Fruit fly (Drosophila melanogaster): Measurements from ENCODE around the gene Ssu72.

The Ssu72 gene

DNA sequence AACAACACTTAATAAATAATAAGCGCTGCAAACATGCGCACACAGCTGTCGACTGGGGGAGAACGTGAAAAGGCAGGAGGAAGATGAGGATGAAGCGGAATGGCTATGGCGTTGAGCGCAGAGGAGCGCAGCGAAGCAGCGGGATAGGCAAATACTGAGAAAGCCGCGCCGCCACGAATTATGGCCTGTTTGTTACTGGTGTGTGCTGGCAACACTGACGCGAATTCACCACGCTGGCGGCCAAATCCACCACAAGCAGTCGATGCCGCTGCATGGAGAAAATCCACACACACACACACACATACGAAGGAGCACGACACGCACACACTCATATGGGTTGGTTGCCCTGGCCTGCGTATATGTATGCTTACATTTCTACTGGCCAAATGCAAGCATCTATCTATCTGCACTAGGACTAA is 27.4 kb upstream of the Ssu72 start (continued):
- no peak for TF ChIP-seq spab (GFP tag; optimal IDR thresholded peaks at IDR 0.05)
- TF ChIP-seq fd59A (GFP tag; optimal IDR thresholded peaks at IDR 0.05), result no peak
- TF ChIP-seq Smox (GFP tag; optimal IDR thresholded peaks at IDR 0.05), result no peak
- peak; percentile 30 for TF ChIP-seq fkh (GFP tag; optimal IDR thresholded peaks at IDR 0.05)
- no peak for TF ChIP-seq Hr39 (GFP tag; optimal IDR thresholded peaks at IDR 0.05)
- peak; percentile 16 for TF ChIP-seq lz (GFP tag; optimal IDR thresholded peaks at IDR 0.05)
- no peak for TF ChIP-seq pdm3 (GFP tag; optimal IDR thresholded peaks at IDR 0.05)
- peak; percentile 35 for TF ChIP-seq vri (GFP tag; optimal IDR thresholded peaks at IDR 0.05)
- no peak for TF ChIP-seq CG4318 (GFP tag; optimal IDR thresholded peaks at IDR 0.05)
- no peak for TF ChIP-seq Sox15 (GFP tag; optimal IDR thresholded peaks at IDR 0.05)
- no peak for TF ChIP-seq CG31627 (GFP tag; optimal IDR thresholded peaks at IDR 0.05)
- peak; percentile 8 for TF ChIP-seq cyc (GFP tag; optimal IDR thresholded peaks at IDR 0.05)
- TF ChIP-seq fd85E (GFP tag; optimal IDR thresholded peaks at IDR 0.05), result no peak
- TF ChIP-seq CG15336 (GFP tag; IDR thresholded peaks at IDR 0.05), result 0 out of 2 replicates have a peak, but pooled peaks have one; percentile 12
- no peak for TF ChIP-seq CG6792 (GFP tag; optimal IDR thresholded peaks at IDR 0.05)
- no peak for TF ChIP-seq CG8632 (GFP tag; optimal IDR thresholded peaks at IDR 0.05)
- TF ChIP-seq CG3032 (tag; optimal IDR thresholded peaks at IDR 0.05), result peak; percentile 6
- no peak for TF ChIP-seq CG6808 (GFP tag; optimal IDR thresholded peaks at IDR 0.05)
- TF ChIP-seq Met (GFP tag; optimal IDR thresholded peaks at IDR 0.05), result no peak
- no peak for TF ChIP-seq OdsH (GFP tag; optimal IDR thresholded peaks at IDR 0.05)
- TF ChIP-seq Hr4 (GFP tag; optimal IDR thresholded peaks at IDR 0.05), result no peak
- TF ChIP-seq dac (GFP tag; optimal IDR thresholded peaks at IDR 0.05), result no peak
- TF ChIP-seq Ets21C (GFP tag; optimal IDR thresholded peaks at IDR 0.05), result no peak

dm6 chrX:19637434-19638327 is 26.7 kb upstream of the Ssu72 start:
- TF ChIP-seq Met (GFP tag; optimal IDR thresholded peaks at IDR 0.05) (no peak), CG3919 (GFP tag; optimal IDR thresholded peaks at IDR 0.05) (no peak), CG1621 (tag; optimal IDR thresholded peaks at IDR 0.05) (no peak), CG10669 (GFP tag; optimal IDR thresholded peaks at IDR 0.05) (no peak), CG6792 (GFP tag; optimal IDR thresholded peaks at IDR 0.05) (no peak), achi (GFP tag; optimal IDR thresholded peaks at IDR 0.05) (no peak), Hr38 (GFP tag; optimal IDR thresholded peaks at IDR 0.05) (no peak), ss (GFP tag; optimal IDR thresholded peaks at IDR 0.05) (peak in 1 of 2 experiments; percentile 1), Sox15 (GFP tag; optimal IDR thresholded peaks at IDR 0.05) (no peak), Eip78C (GFP tag) (peak; percentile 59), Gug (GFP tag; IDR thresholded peaks at IDR 0.05) (no peak), CG15336 (GFP tag; IDR thresholded peaks at IDR 0.05) (no peak), net (GFP tag; optimal IDR thresholded peaks at IDR 0.05) (peak; percentile 14), CG3032 (tag; optimal IDR thresholded peaks at IDR 0.05) (no peak), spab (GFP tag; optimal IDR thresholded peaks at IDR 0.05) (no peak), Sox102F (GFP tag; optimal IDR thresholded peaks at IDR 0.05) (no peak), eg (GFP tag; IDR thresholded peaks at IDR 0.05) (0 out of 3 replicates have a peak, but pooled peaks have one; percentile 6), CG8119 (GFP tag; IDR thresholded peaks at IDR 0.05) (0 out of 3 replicates have a peak, but pooled peaks have one; percentile 18), CG11762 (GFP tag; optimal IDR thresholded peaks at IDR 0.05; ENCODE audit: insufficient read depth) (no peak), CG6163 (GFP tag; IDR thresholded peaks at IDR 0.05) (peak; percentile 16; the same call in 1 of the 3 replicates), dsx (GFP tag; optimal IDR thresholded peaks at IDR 0.05; ENCODE audit: poor library complexity, severe bottlenecking) (no peak), fd59A (GFP tag; optimal IDR thresholded peaks at IDR 0.05) (no peak), Ets21C (GFP tag; optimal IDR thresholded peaks at IDR 0.05) (no peak), CG8632 (GFP tag; optimal IDR thresholded peaks at IDR 0.05) (no peak), Smox (GFP tag; optimal IDR thresholded peaks at IDR 0.05) (no peak), CG11294 (GFP tag; IDR thresholded peaks at IDR 0.05) (no peak), CG11902 (GFP tag; optimal IDR thresholded peaks at IDR 0.05) (no peak), Eip93F (GFP tag; optimal IDR thresholded peaks at IDR 0.05) (no peak), lz (GFP tag; optimal IDR thresholded peaks at IDR 0.05) (no peak), Eip75B (GFP tag; optimal IDR thresholded peaks at IDR 0.05) (peak; percentile 19), Blimp-1 (GFP tag; optimal IDR thresholded peaks at IDR 0.05) (no peak), CG31627 (GFP tag; optimal IDR thresholded peaks at IDR 0.05) (no peak), Hr4 (GFP tag; optimal IDR thresholded peaks at IDR 0.05) (no peak), pdm3 (GFP tag; optimal IDR thresholded peaks at IDR 0.05) (no peak), OdsH (GFP tag; optimal IDR thresholded peaks at IDR 0.05) (no peak), Sox14 (GFP tag; optimal IDR thresholded peaks at IDR 0.05) (no peak), CG6808 (GFP tag; optimal IDR thresholded peaks at IDR 0.05) (peak; percentile 15), dac (GFP tag; optimal IDR thresholded peaks at IDR 0.05) (no peak), CG16779 (tag; optimal IDR thresholded peaks at IDR 0.05) (peak; percentile 30)

Measured in whole organism, prepupa.